Worm (Caenorhabditis elegans): ENCODE results near the gene F47B10.4.

- no peak for TF ChIP-seq ama-1 (optimal IDR thresholded peaks at IDR 0.05)
- TF ChIP-seq tbx-37 (GFP tag; conservative IDR thresholded peaks at IDR 0.05): no peak
- no peak for TF ChIP-seq ceh-36 (tag; optimal IDR thresholded peaks at IDR 0.05)
These were observed 825 bp downstream of the F47B10.4 start, which contains the start of gene F47B10.3 for ce11 chrX:10891890-10892289.
